Worm (Caenorhabditis elegans) whole organism, late embryonic: ENCODE measurements around the gene ttr-15.

ENCODE experiments used
- C08G9.2 ChIP-seq: sonication (generic microtip); optimal IDR thresholded peaks from 2 replicates; lab custom pipeline; 2016; ENCODE audit warnings: mild to moderate bottlenecking, missing genetic modification characterization, moderate library complexity, missing compliant biosample characterization
- T23F11.4 ChIP-seq: fragments of 200-800 bp; sonication (Bioruptor generic); optimal IDR thresholded peaks from 2 replicates; lab custom pipeline; 2018; ENCODE audit warnings: mild to moderate bottlenecking, missing genetic modification characterization, missing compliant biosample characterization
- ama-1 ChIP-seq: fragments of 150-350 bp; optimal IDR thresholded peaks from 2 replicates; lab custom pipeline; 2014
- ceh-2 ChIP-seq: sonication (generic microtip); optimal IDR thresholded peaks from 2 replicates; lab custom pipeline; 2016; ENCODE audit warnings: missing genotype, missing genetic modification characterization, missing compliant biosample characterization
- ceh-22 ChIP-seq: sonication (generic microtip); optimal IDR thresholded peaks from 2 replicates; lab custom pipeline; 2017; ENCODE audit warnings: missing biosample characterization, missing genetic modification characterization
- ceh-24 ChIP-seq: sonication (generic microtip); optimal IDR thresholded peaks from 2 replicates; lab custom pipeline; 2016; ENCODE audit warnings: mild to moderate bottlenecking, missing genetic modification characterization, missing compliant biosample characterization
- ceh-30 ChIP-seq: fragments of 150-350 bp; optimal IDR thresholded peaks from 2 replicates; lab custom pipeline; 2014; ENCODE audit warnings: missing biosample characterization, missing genetic modification characterization
- ceh-31 ChIP-seq: sonication (generic microtip); optimal IDR thresholded peaks from 2 replicates; lab custom pipeline; 2016; ENCODE audit warnings: missing genetic modification characterization, missing compliant biosample characterization
- che-1 ChIP-seq: sonication (generic microtip); optimal IDR thresholded peaks from 2 replicates; lab custom pipeline; 2016; ENCODE audit warnings: mild to moderate bottlenecking, missing genetic modification characterization, missing compliant biosample characterization
- dmd-4 ChIP-seq: sonication (generic microtip); optimal IDR thresholded peaks from 2 replicates; lab custom pipeline; 2016; ENCODE audit warnings: borderline replicate concordance, missing genetic modification characterization, missing compliant biosample characterization
- dve-1 ChIP-seq: sonication (generic microtip); optimal IDR thresholded peaks from 2 replicates; lab custom pipeline; 2017; ENCODE audit warnings: antibody characterized with exemption, mild to moderate bottlenecking, missing genetic modification characterization, missing compliant biosample characterization
- elt-2 ChIP-seq: sonication (generic microtip); optimal IDR thresholded peaks from 2 replicates; lab custom pipeline; 2016; ENCODE audit warnings: missing genetic modification reagents, missing genetic modification characterization, missing compliant biosample characterization
- ets-4 ChIP-seq: sonication (generic microtip); optimal IDR thresholded peaks from 2 replicates; lab custom pipeline; 2016; ENCODE audit warnings: missing genetic modification characterization, missing compliant biosample characterization
- fax-1 ChIP-seq: sonication (generic microtip); optimal IDR thresholded peaks from 2 replicates; lab custom pipeline; 2016; ENCODE audit warnings: missing genotype, missing genetic modification characterization, missing compliant biosample characterization
- fkh-6 ChIP-seq: sonication (generic microtip); optimal IDR thresholded peaks from 2 replicates; lab custom pipeline; 2016; ENCODE audit warnings: missing genetic modification characterization, missing compliant biosample characterization
- gmeb-2 ChIP-seq: sonication (generic microtip); optimal IDR thresholded peaks from 2 replicates; lab custom pipeline; 2016; ENCODE audit warnings: missing genetic modification characterization, inconsistent platforms, missing compliant biosample characterization
- hlh-13 ChIP-seq: fragments of 200-800 bp; sonication (Bioruptor generic); optimal IDR thresholded peaks from 2 replicates; lab custom pipeline; 2018; ENCODE audit warnings: mild to moderate bottlenecking, missing genetic modification characterization, missing compliant biosample characterization
- hlh-15 ChIP-seq: sonication (generic microtip); optimal IDR thresholded peaks from 2 replicates; lab custom pipeline; 2016; ENCODE audit warnings: missing genetic modification characterization, missing compliant biosample characterization
- lin-11 ChIP-seq: fragments of 200-800 bp; sonication (Bioruptor generic); optimal IDR thresholded peaks from 2 replicates; lab custom pipeline; 2018; ENCODE audit warnings: mild to moderate bottlenecking, missing genetic modification characterization, missing compliant biosample characterization
- mec-3 ChIP-seq: sonication (generic microtip); optimal IDR thresholded peaks from 2 replicates; lab custom pipeline; 2016; ENCODE audit warnings: borderline replicate concordance, missing genetic modification characterization, missing compliant biosample characterization
- nfya-1 ChIP-seq: sonication (generic microtip); optimal IDR thresholded peaks from 2 replicates; lab custom pipeline; 2017; ENCODE audit warnings: missing genetic modification characterization, mild to moderate bottlenecking, missing compliant biosample characterization, antibody characterized with exemption, moderate library complexity
- npax-4 ChIP-seq: sonication (generic microtip); optimal IDR thresholded peaks from 2 replicates; lab custom pipeline; 2016; ENCODE audit warnings: missing genetic modification characterization, missing compliant biosample characterization
- odd-2 ChIP-seq: sonication (generic microtip); optimal IDR thresholded peaks from 2 replicates; lab custom pipeline; 2017; ENCODE audit warnings: antibody characterized with exemption, mild to moderate bottlenecking, missing genetic modification characterization, missing compliant biosample characterization
- pat-9 ChIP-seq: fragments of 200-800 bp; sonication (Bioruptor generic); optimal IDR thresholded peaks from 2 replicates; lab custom pipeline; 2018; ENCODE audit warnings: mild to moderate bottlenecking, missing genetic modification characterization, moderate library complexity, missing compliant biosample characterization
- rnt-1 ChIP-seq: sonication (generic microtip); optimal IDR thresholded peaks from 2 replicates; lab custom pipeline; 2016; ENCODE audit warnings: missing genetic modification characterization, missing compliant biosample characterization
- sox-2 ChIP-seq: fragments of 200-800 bp; sonication (Bioruptor generic); IDR thresholded peaks from 2 replicates; pipeline ENCODE4 v1.3.6; 2022; ENCODE audit warnings: missing genetic modification reagents, missing genetic modification characterization, missing compliant biosample characterization
- syd-9 ChIP-seq: sonication (generic microtip); optimal IDR thresholded peaks from 2 replicates; lab custom pipeline; 2016; ENCODE audit warnings: mild to moderate bottlenecking, missing genetic modification characterization, moderate library complexity, missing compliant biosample characterization
- tbx-2 ChIP-seq: sonication (generic microtip); optimal IDR thresholded peaks from 2 replicates; lab custom pipeline; 2016; ENCODE audit warnings: missing genetic modification characterization, missing compliant biosample characterization
- tbx-7 ChIP-seq: sonication (generic microtip); optimal IDR thresholded peaks from 2 replicates; lab custom pipeline; 2016; ENCODE audit warnings: missing genotype, missing genetic modification characterization, missing compliant biosample characterization
- ttx-3 ChIP-seq: sonication (generic microtip); optimal IDR thresholded peaks from 2 replicates; lab custom pipeline; 2016; ENCODE audit warnings: missing genetic modification reagents, missing genetic modification characterization, missing compliant biosample characterization
- unc-42 ChIP-seq: sonication (generic microtip); optimal IDR thresholded peaks from 2 replicates; lab custom pipeline; 2016; ENCODE audit warnings: missing genotype, missing genetic modification characterization, missing compliant biosample characterization
- unc-55 ChIP-seq: sonication (generic microtip); optimal IDR thresholded peaks from 2 replicates; lab custom pipeline; 2017; ENCODE audit warnings: missing biosample characterization, missing genetic modification reagents, missing genetic modification characterization
- unc-86 ChIP-seq: sonication (generic microtip); optimal IDR thresholded peaks from 2 replicates; lab custom pipeline; 2016; ENCODE audit warnings: missing genetic modification characterization, missing compliant biosample characterization
- ztf-16 ChIP-seq: sonication (generic microtip); optimal IDR thresholded peaks from 2 replicates; lab custom pipeline; 2017; ENCODE audit warnings: missing genetic modification characterization, missing compliant biosample characterization

ttr-15 gene

ce11 chrIII:10320788-10321187, 16.9 kb upstream of the ttr-15 start, which contains the start of gene sas-7:
sas-7 (plus strand) TSS chrIII:10321019.
- no peak for TF ChIP-seq ceh-31 (tag; lab: Kevin White, UChicago)

ce11 chrIII:10326327-10326726, 11.3 kb upstream of the ttr-15 start:
- TF ChIP-seq fkh-6 (tag; lab: Kevin White, UChicago): no peak
- no peak for TF ChIP-seq lin-11 (tag; lab: Kevin White, UChicago)
- TF ChIP-seq ttx-3 (tag; lab: Kevin White, UChicago): no peak
- no peak for TF ChIP-seq unc-86 (tag; lab: Kevin White, UChicago)
- TF ChIP-seq odd-2: no peak
- no peak for TF ChIP-seq che-1 (tag; lab: Kevin White, UChicago)
- no peak for TF ChIP-seq ceh-22 (tag; lab: Kevin White, UChicago)
- TF ChIP-seq C08G9.2 (tag; lab: Kevin White, UChicago): no peak
- no peak for TF ChIP-seq ztf-16 (tag; lab: Kevin White, UChicago)
- no peak for TF ChIP-seq tbx-7 (tag; lab: Kevin White, UChicago)
- no peak for TF ChIP-seq gmeb-2 (tag; lab: Kevin White, UChicago)
- no peak for TF ChIP-seq ceh-24 (tag; lab: Kevin White, UChicago)
- no peak for TF ChIP-seq fax-1 (tag; lab: Kevin White, UChicago)
- no peak for TF ChIP-seq dmd-4 (tag; lab: Kevin White, UChicago)
- TF ChIP-seq rnt-1 (tag; lab: Kevin White, UChicago): no peak
- TF ChIP-seq ama-1 (lab: Kevin White, UChicago): no peak
- TF ChIP-seq tbx-2 (tag; lab: Kevin White, UChicago): no peak
- no peak for TF ChIP-seq unc-42 (tag; lab: Kevin White, UChicago)

ce11 chrIII:10328565-10329541, 8.8 kb upstream of the ttr-15 start:
- TF ChIP-seq ets-4 (tag; lab: Kevin White, UChicago): no peak
- no peak for TF ChIP-seq unc-55
- peak; percentile 2 for TF ChIP-seq nfya-1 (tag; lab: Kevin White, UChicago)
- 0 out of 2 replicates have a peak, but pooled peaks have one; percentile 13 for TF ChIP-seq sox-2 (GFP tag; lab: Robert Waterston, UW)

ce11 chrIII:10329811-10330210, 7.8 kb upstream of the ttr-15 start:
- no peak for TF ChIP-seq pat-9 (tag; lab: Kevin White, UChicago)
- peak; percentile 52 for TF ChIP-seq elt-2 (tag; lab: Kevin White, UChicago)

- TF ChIP-seq unc-42 (tag; lab: Kevin White, UChicago) (no peak), mec-3 (tag; lab: Kevin White, UChicago) (no peak), dve-1 (tag; lab: Kevin White, UChicago) (no peak), T23F11.4 (GFP tag; lab: Kevin White, UChicago) (no peak)
Measured at ce11 chrIII:10330372-10331062, 7.1 kb upstream of the ttr-15 start, which contains the start of gene nex-2. nex-2 (minus strand) TSS chrIII:10330422.

- no peak for TF ChIP-seq npax-4 (tag; lab: Kevin White, UChicago)
- TF ChIP-seq hlh-13 (GFP tag; lab: Kevin White, UChicago): no peak
- no peak for TF ChIP-seq ama-1 (lab: Kevin White, UChicago)
- no peak for TF ChIP-seq mec-3 (tag; lab: Kevin White, UChicago)
- no peak for TF ChIP-seq nfya-1 (tag; lab: Kevin White, UChicago)
- no peak for TF ChIP-seq hlh-15 (tag; lab: Kevin White, UChicago)
- no peak for TF ChIP-seq ceh-2
- no peak for TF ChIP-seq syd-9 (tag; lab: Kevin White, UChicago)
- no peak for TF ChIP-seq ceh-30 (tag; lab: Kevin White, UChicago)
- TF ChIP-seq ets-4 (tag; lab: Kevin White, UChicago): no peak
- no peak for TF ChIP-seq unc-86 (tag; lab: Kevin White, UChicago)
- TF ChIP-seq, all 69 proteins: peak for 0
Measured at ce11 chrIII:10331232-10331631, 6.4 kb upstream of the ttr-15 start.
